Fruit fly (Drosophila melanogaster) whole organism, embryonic: ENCODE measurements around the gene Apoltp.

Experiments used
- Adf1 ChIP-seq: fragments of 200-800 bp; sonication (Bioruptor generic); IDR thresholded peaks from 2 replicates; pipeline ENCODE4 v1.3.6; 2022; ENCODE audit warnings: missing biosample characterization, missing genetic modification characterization
- Antp ChIP-seq: fragments of 200-800 bp; sonication (Bioruptor generic); optimal IDR thresholded peaks from 3 replicates; lab custom pipeline; 2016; ENCODE audit warnings: missing biosample characterization, missing genetic modification characterization
- B-H2 ChIP-seq: fragments of 200-800 bp; sonication (Bioruptor generic); optimal IDR thresholded peaks from 2 replicates; lab custom pipeline; 2018; ENCODE audit warnings: missing biosample characterization, mild to moderate bottlenecking, missing genetic modification characterization
- Bdp1 ChIP-seq: fragments of 200-800 bp; sonication (Bioruptor generic); optimal IDR thresholded peaks from 3 replicates; lab custom pipeline; 2016; ENCODE audit warnings: missing biosample characterization, missing genetic modification characterization
- CG10565 ChIP-seq: fragments of 200-800 bp; sonication (Bioruptor generic); optimal IDR thresholded peaks from 3 replicates; lab custom pipeline; 2016; ENCODE audit warnings: missing biosample characterization, mild to moderate bottlenecking, missing genetic modification characterization
- CG10654 ChIP-seq: fragments of 200-800 bp; sonication (Bioruptor generic); optimal IDR thresholded peaks from 2 replicates; lab custom pipeline; 2016; ENCODE audit warnings: missing biosample characterization, missing genetic modification characterization
- CG12155 ChIP-seq: fragments of 200-800 bp; sonication (Bioruptor generic); optimal IDR thresholded peaks from 3 replicates; lab custom pipeline; 2016; ENCODE audit warnings: missing biosample characterization, missing genetic modification characterization
- CG12659 ChIP-seq: fragments of 200-800 bp; sonication (Bioruptor generic); optimal IDR thresholded peaks from 3 replicates; lab custom pipeline; 2017; ENCODE audit warnings: mild to moderate bottlenecking, missing biosample characterization, missing genetic modification reagents, missing genetic modification characterization
- CG1603 ChIP-seq: fragments of 200-800 bp; sonication (Bioruptor generic); optimal IDR thresholded peaks from 2 replicates; lab custom pipeline; 2019; ENCODE audit warnings: missing biosample characterization, mild to moderate bottlenecking, missing genetic modification characterization, moderate library complexity
- CG17328 ChIP-seq: fragments of 200-800 bp; sonication (Bioruptor generic); IDR thresholded peaks from 2 replicates; pipeline ENCODE4 v1.3.6; 2022; ENCODE audit warnings: missing biosample characterization, missing genetic modification characterization
- CG17568 ChIP-seq: fragments of 200-800 bp; sonication (Bioruptor generic); optimal IDR thresholded peaks from 2 replicates; lab custom pipeline; 2018; ENCODE audit warnings: missing biosample characterization, mild to moderate bottlenecking, missing genetic modification characterization, moderate library complexity
- CG17829 ChIP-seq: fragments of 200-800 bp; optimal IDR thresholded peaks from 2 replicates; lab custom pipeline; 2019; ENCODE audit warnings: missing biosample characterization, mild to moderate bottlenecking, missing genetic modification characterization, moderate library complexity
- CG2889 ChIP-seq: fragments of 200-800 bp; sonication (Bioruptor generic); IDR thresholded peaks from 3 replicates; pipeline ENCODE4 v1.3.6; 2022; ENCODE audit warnings: missing biosample characterization, missing genetic modification characterization
- CG3726 ChIP-seq: fragments of 200-800 bp; sonication (Bioruptor generic); IDR thresholded peaks from 3 replicates; pipeline ENCODE4, ENCODE4 v1.3.6; 2022; ENCODE audit warnings: missing biosample characterization, missing genetic modification characterization
- CG6689 ChIP-seq: fragments of 200-800 bp; sonication (Bioruptor generic); IDR thresholded peaks from 2 replicates; pipeline ENCODE4 v1.3.6; 2022; ENCODE audit warnings: missing biosample characterization, missing genetic modification characterization
- CG6791 ChIP-seq: fragments of 200-800 bp; sonication (Bioruptor generic); IDR thresholded peaks from 3 replicates; pipeline ENCODE4 v1.3.6; 2022; ENCODE audit warnings: missing biosample characterization, missing genetic modification characterization; ENCODE audit not compliant: partially characterized antibody
- CG6813 ChIP-seq: fragments of 200-800 bp; sonication (Bioruptor generic); optimal IDR thresholded peaks from 2 replicates; lab custom pipeline; 2017; ENCODE audit warnings: missing biosample characterization, missing genetic modification characterization, mild to moderate bottlenecking, moderate library complexity, missing genetic modification reagents
- CG8944 ChIP-seq: fragments of 200-800 bp; sonication (Bioruptor generic); optimal IDR thresholded peaks from 3 replicates; lab custom pipeline; 2016; ENCODE audit warnings: missing biosample characterization, missing genetic modification characterization
- D ChIP-seq, 2 experiments: fragments of 200-800 bp in 1 of 2; fragments of >200 bp in 1 of 2; sonication (Bioruptor generic) in 1 of 2; optimal IDR thresholded peaks; 2 replicates in 1 of 2; 3 replicates in 1 of 2; lab custom pipeline; 2017; ENCODE audit warnings: mild to moderate bottlenecking in 1 of 2, missing biosample characterization in 1 of 2, missing genetic modification characterization in 1 of 2, missing genetic modification reagents in 1 of 2
- Dp ChIP-seq: fragments of 200-800 bp; sonication (Bioruptor generic); optimal IDR thresholded peaks from 2 replicates; lab custom pipeline; 2018; ENCODE audit warnings: missing biosample characterization, mild to moderate bottlenecking, missing genetic modification characterization, moderate library complexity
- Hmr ChIP-seq: fragments of 200-800 bp; sonication (Bioruptor generic); optimal IDR thresholded peaks from 3 replicates; lab custom pipeline; 2017; ENCODE audit warnings: mild to moderate bottlenecking, missing biosample characterization, missing genetic modification reagents, missing genetic modification characterization
- MESR4 ChIP-seq: fragments of 200-800 bp; sonication (Bioruptor generic); optimal IDR thresholded peaks from 2 replicates; lab custom pipeline; 2018; ENCODE audit warnings: missing biosample characterization, mild to moderate bottlenecking, missing genetic modification characterization, moderate library complexity
- Mes4 ChIP-seq: fragments of 200-800 bp; sonication (Bioruptor generic); optimal IDR thresholded peaks from 2 replicates; lab custom pipeline; 2016; ENCODE audit warnings: missing biosample characterization, missing genetic modification characterization
- Nf-YC ChIP-seq: fragments of 200-800 bp; optimal IDR thresholded peaks from 3 replicates; lab custom pipeline; 2019; ENCODE audit warnings: missing biosample characterization, mild to moderate bottlenecking, missing genetic modification characterization, moderate library complexity
- Oaz ChIP-seq: fragments of 200-800 bp; sonication (Bioruptor generic); IDR thresholded peaks from 2 replicates; pipeline ENCODE4 v1.3.6; 2022; ENCODE audit warnings: missing biosample characterization, missing genetic modification characterization
- Pdp1 ChIP-seq, 2 experiments: fragments of 200-800 bp; sonication (Bioruptor generic); optimal IDR thresholded peaks; 3 replicates each; lab custom pipeline; 2016; ENCODE audit warnings: missing biosample characterization in 2 of 2, missing genetic modification characterization in 2 of 2, mild to moderate bottlenecking in 1 of 2, moderate library complexity in 1 of 2
- Rfx ChIP-seq: fragments of 200-800 bp; sonication (Bioruptor generic); IDR thresholded peaks from 2 replicates; pipeline ENCODE4 v1.3.6; 2022; ENCODE audit warnings: missing biosample characterization, missing genetic modification characterization
- Six4 ChIP-seq: fragments of 200-800 bp; sonication (Bioruptor generic); optimal IDR thresholded peaks from 2 replicates; lab custom pipeline; 2016; ENCODE audit warnings: missing biosample characterization, missing genetic modification characterization
- Sox102F ChIP-seq: fragments of 200-800 bp; sonication (Bioruptor generic); optimal IDR thresholded peaks from 2 replicates; lab custom pipeline; 2018; ENCODE audit warnings: missing biosample characterization, mild to moderate bottlenecking, missing genetic modification characterization, moderate library complexity
- Xrp1 ChIP-seq: fragments of 200-800 bp; sonication (Bioruptor generic); IDR thresholded peaks from 2 replicates; pipeline ENCODE4 v1.3.6; 2022; ENCODE audit warnings: missing biosample characterization, missing genetic modification characterization
- ab ChIP-seq: fragments of 200-800 bp; sonication (Bioruptor generic); optimal IDR thresholded peaks from 2 replicates; lab custom pipeline; 2016; ENCODE audit warnings: missing biosample characterization, missing genetic modification characterization
- al ChIP-seq: fragments of 200-800 bp; sonication (Bioruptor generic); IDR thresholded peaks from 2 replicates; pipeline ENCODE4 v1.3.6; 2022; ENCODE audit warnings: missing biosample characterization, missing genetic modification characterization
- aop ChIP-seq: fragments of 200-800 bp; sonication (Bioruptor generic); IDR thresholded peaks from 2 replicates; pipeline ENCODE4 v1.3.6; 2022; ENCODE audit warnings: missing biosample characterization, missing genetic modification characterization
- ash1 ChIP-seq: fragments of 200-800 bp; sonication (Bioruptor generic); optimal IDR thresholded peaks from 2 replicates; lab custom pipeline; 2018; ENCODE audit warnings: missing biosample characterization, mild to moderate bottlenecking, missing genetic modification characterization
- bcd ChIP-seq: fragments of 200-800 bp; sonication (Bioruptor generic); optimal IDR thresholded peaks from 2 replicates; lab custom pipeline; 2017; ENCODE audit warnings: missing biosample characterization, mild to moderate bottlenecking, missing genetic modification characterization
- disco-r ChIP-seq: fragments of 200-800 bp; sonication (Bioruptor generic); optimal IDR thresholded peaks from 2 replicates; lab custom pipeline; 2016; ENCODE audit warnings: missing biosample characterization, missing genetic modification characterization
- dmrt11E ChIP-seq: fragments of 200-800 bp; sonication (Bioruptor generic); optimal IDR thresholded peaks from 3 replicates; lab custom pipeline; 2018; ENCODE audit warnings: missing biosample characterization, mild to moderate bottlenecking, missing genetic modification characterization, moderate library complexity
- gfzf ChIP-seq: fragments of 200-800 bp; sonication (Bioruptor generic); optimal IDR thresholded peaks from 2 replicates; lab custom pipeline; 2016; ENCODE audit warnings: missing biosample characterization, mild to moderate bottlenecking, missing genetic modification characterization, moderate library complexity
- gsb ChIP-seq: fragments of 200-800 bp; sonication (Bioruptor generic); IDR thresholded peaks from 2 replicates; pipeline ENCODE4 v1.3.6; 2022; ENCODE audit warnings: missing biosample characterization, missing genetic modification characterization
- gt ChIP-seq: fragments of 200-800 bp; sonication (Bioruptor generic); IDR thresholded peaks from 2 replicates; pipeline ENCODE4 v1.3.6; 2022; ENCODE audit warnings: missing biosample characterization, missing genetic modification characterization
- hkb ChIP-seq, 2 experiments: fragments of 200-800 bp in 1 of 2; fragments of >200 bp in 1 of 2; sonication (Bioruptor generic) in 1 of 2; IDR thresholded peaks in 1 of 2; optimal IDR thresholded peaks in 1 of 2; 2 replicates each; pipeline versions ENCODE4 v1.3.6 to Lab custom; 2017 to 2022; ENCODE audit warnings: missing biosample characterization in 1 of 2, missing genetic modification characterization in 1 of 2
- jigr1 ChIP-seq: fragments of 200-800 bp; sonication (Bioruptor generic); IDR thresholded peaks from 3 replicates; pipeline ENCODE4 v1.3.6; 2022; ENCODE audit warnings: missing biosample characterization, missing genetic modification characterization
- luna ChIP-seq: fragments of 200-800 bp; sonication (Bioruptor generic); optimal IDR thresholded peaks from 2 replicates; lab custom pipeline; 2016; ENCODE audit warnings: missing biosample characterization, missing genetic modification characterization
- nau ChIP-seq: fragments of 200-800 bp; sonication (Bioruptor generic); optimal IDR thresholded peaks from 3 replicates; lab custom pipeline; 2017; ENCODE audit warnings: missing biosample characterization, mild to moderate bottlenecking, missing genetic modification characterization, missing genetic modification reagents
- peb ChIP-seq: fragments of 200-800 bp; sonication (Bioruptor generic); IDR thresholded peaks from 2 replicates; pipeline ENCODE4 v1.3.6; 2022; ENCODE audit warnings: missing biosample characterization, missing genetic modification characterization
- pfk ChIP-seq: fragments of 200-800 bp; sonication (Bioruptor generic); optimal IDR thresholded peaks from 2 replicates; lab custom pipeline; 2018; ENCODE audit warnings: missing biosample characterization, mild to moderate bottlenecking, missing genetic modification characterization, moderate library complexity
- slbo ChIP-seq: fragments of 200-800 bp; sonication (Bioruptor generic); IDR thresholded peaks from 2 replicates; pipeline ENCODE4 v1.3.6; 2022; ENCODE audit warnings: missing biosample characterization, missing genetic modification characterization
- sr ChIP-seq: fragments of 200-800 bp; sonication (Bioruptor generic); IDR thresholded peaks from 3 replicates; pipeline ENCODE4 v1.3.6; 2022; ENCODE audit warnings: missing biosample characterization, missing genetic modification characterization
- twi ChIP-seq: fragments of 200-800 bp; optimal IDR thresholded peaks from 2 replicates; lab custom pipeline; 2019; ENCODE audit warnings: missing biosample characterization, mild to moderate bottlenecking, missing genetic modification characterization, moderate library complexity
- yki ChIP-seq: fragments of >200 bp; optimal IDR thresholded peaks from 3 replicates; lab custom pipeline; 2018
- z ChIP-seq: fragments of 200-800 bp; sonication (Bioruptor generic); IDR thresholded peaks from 3 replicates; pipeline ENCODE4 v1.3.6; 2022; ENCODE audit warnings: missing biosample characterization, missing genetic modification characterization

The Apoltp gene

DNA sequence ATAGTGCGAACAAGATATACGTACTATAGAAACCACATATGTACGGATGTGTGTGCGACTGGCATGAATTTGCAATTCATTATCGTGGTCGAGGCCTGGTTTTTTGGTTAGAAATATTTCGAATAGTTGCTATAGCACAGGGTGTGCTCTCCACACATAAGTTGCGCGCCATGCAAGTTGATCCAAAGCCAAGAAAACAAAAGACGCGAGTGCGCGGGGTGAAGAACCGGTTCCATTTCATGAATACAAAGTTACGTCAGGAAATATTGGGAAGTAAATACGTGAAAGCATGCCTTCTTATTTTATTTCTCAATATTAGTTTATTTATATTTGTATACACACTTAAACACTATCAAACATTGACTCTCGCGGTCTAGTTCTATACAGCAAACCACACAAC lies 20.1 kb upstream of the Apoltp start (continued):
- TF ChIP-seq gt (no peak), Mes4 (GFP tag; lab: Kevin White, UChicago) (no peak), CG8944 (GFP tag; lab: Kevin White, UChicago) (no peak), CG6791 (GFP tag; lab: Robert Waterston, UW) (no peak), Dp (GFP tag; lab: Kevin White, UChicago) (no peak), nau (GFP tag; lab: Kevin White, UChicago) (no peak), ab (GFP tag; lab: Kevin White, UChicago) (no peak), gsb (GFP tag; lab: Robert Waterston, UW) (no peak), z (GFP tag; lab: Robert Waterston, UW) (no peak), CG17328 (GFP tag; lab: Robert Waterston, UW) (0 out of 2 replicates have a peak, but pooled peaks have one; percentile 39), Sox102F (GFP tag; lab: Kevin White, UChicago) (no peak), CG17568 (GFP tag; lab: Kevin White, UChicago) (no peak), Antp (GFP tag; lab: Kevin White, UChicago) (no peak), Xrp1 (GFP tag; lab: Robert Waterston, UW) (peak; percentile 47), pfk (no peak), CG12155 (no peak), CG10654 (GFP tag; lab: Kevin White, UChicago) (no peak), Pdp1 (GFP tag; optimal IDR thresholded peaks at IDR 0.05; lab: Kevin White, UChicago) (peak in 1 of 2 experiments; percentile 58), peb (GFP tag; lab: Robert Waterston, UW) (no peak), aop (no peak), dmrt11E (tag; lab: Kevin White, UChicago) (peak; percentile 38), gfzf (GFP tag; lab: Kevin White, UChicago) (no peak), twi (tag; lab: Kevin White, UChicago) (no peak), slbo (GFP tag; lab: Robert Waterston, UW) (peak; percentile 54; the same call in 1 of the 2 replicates), MESR4 (GFP tag; lab: Kevin White, UChicago) (no peak), CG6689 (GFP tag; lab: Robert Waterston, UW) (no peak), luna (GFP tag; lab: Kevin White, UChicago) (no peak), Bdp1 (GFP tag; lab: Kevin White, UChicago) (no peak), Hmr (peak; percentile 20), jigr1 (GFP tag; lab: Robert Waterston, UW) (no peak), Six4 (GFP tag; lab: Kevin White, UChicago) (peak; percentile 9), disco-r (GFP tag; lab: Kevin White, UChicago) (no peak), Adf1 (no peak), CG12659 (GFP tag; lab: Kevin White, UChicago) (no peak), CG6813 (GFP tag; lab: Kevin White, UChicago) (peak; percentile 55), Oaz (GFP tag; lab: Robert Waterston, UW) (no peak), hkb (optimal IDR thresholded peaks at IDR 0.05; lab: Kevin White, UChicago) (no peak), hkb (GFP tag; IDR thresholded peaks at IDR 0.05; lab: Robert Waterston, UW) (no peak; the same call in 1 of the 2 replicates), Rfx (GFP tag; lab: Robert Waterston, UW) (peak; percentile 58), CG1603 (peak; percentile 32), Nf-YC (tag; lab: Kevin White, UChicago) (no peak), B-H2 (GFP tag; lab: Kevin White, UChicago) (no peak), yki (no peak), CG17829 (tag; lab: Kevin White, UChicago) (no peak), CG2889 (GFP tag; lab: Robert Waterston, UW) (no peak), sr (GFP tag; lab: Robert Waterston, UW) (no peak), CG3726 (GFP tag; lab: Robert Waterston, UW) (no peak), bcd (GFP tag; lab: Kevin White, UChicago) (peak; percentile 27), ash1 (GFP tag; lab: Kevin White, UChicago) (no peak), al (GFP tag; lab: Robert Waterston, UW) (no peak; the same call in 1 of the 2 replicates), D (optimal IDR thresholded peaks at IDR 0.05; lab: Kevin White, UChicago) (no peak), D (GFP tag; optimal IDR thresholded peaks at IDR 0.05; lab: Kevin White, UChicago) (peak; percentile 16), CG10565 (GFP tag; lab: Kevin White, UChicago) (no peak)
